Comparison of ENCODE assay signal across 1 fruit fly cellular context in genomic region chr2L:2375655-2376417, dm6.
TF ChIP-seq lines count a peak whose summit lies in the region.

Gene Atxn7, plus strand, starts transcription at chr2L:2375841.

TF ChIP-seq in whole organism, embryonic, 481 proteins besides CTCF, POLR2A, EP300 and RAD21 (continued from another document and continues in another):
- TF ChIP-seq da (GFP tag; optimal IDR thresholded peaks at IDR 0.05; lab: Kevin White, UChicago) (peak; percentile 77), Dll (GFP tag; IDR thresholded peaks at IDR 0.05; lab: Robert Waterston, UW; ENCODE audit: partially characterized antibody) (peak; percentile 92), ERR (GFP tag; optimal IDR thresholded peaks at IDR 0.05; lab: Kevin White, UChicago) (peak; percentile 16), CG12236 (GFP tag; optimal IDR thresholded peaks at IDR 0.05; lab: Kevin White, UChicago) (peak; percentile 55), Med (GFP tag; lab: Kevin White, UChicago) (peak; percentile 97), twi (tag; optimal IDR thresholded peaks at IDR 0.05; lab: Kevin White, UChicago) (peak; percentile 34), zfh1 (GFP tag; IDR thresholded peaks at IDR 0.05; lab: Robert Waterston, UW) (peak; percentile 88), CG30403 (GFP tag; optimal IDR thresholded peaks at IDR 0.05; lab: Kevin White, UChicago) (peak; percentile 25), CG14050 (GFP tag; IDR thresholded peaks at IDR 0.05; lab: Robert Waterston, UW) (peak; percentile 55; the same call in 2 of the 3 replicates), grn (GFP tag; optimal IDR thresholded peaks at IDR 0.05; lab: Kevin White, UChicago) (peak; percentile 31), CG17829 (tag; optimal IDR thresholded peaks at IDR 0.05; lab: Kevin White, UChicago) (peak; percentile 49), BtbVII (GFP tag; optimal IDR thresholded peaks at IDR 0.05; lab: Kevin White, UChicago) (peak; percentile 33), lov (optimal IDR thresholded peaks at IDR 0.05; lab: Kevin White, UChicago) (no peak), lov (GFP tag; IDR thresholded peaks at IDR 0.05; lab: Robert Waterston, UW) (peak; percentile 83; the same call in 2 of the 3 replicates), mirr (GFP tag; optimal IDR thresholded peaks at IDR 0.05; lab: Kevin White, UChicago) (peak; percentile 67), slbo (GFP tag; IDR thresholded peaks at IDR 0.05; lab: Robert Waterston, UW) (peak; percentile 38; the same call in 1 of the 2 replicates), CG4617 (GFP tag; optimal IDR thresholded peaks at IDR 0.05; lab: Kevin White, UChicago; ENCODE audit: borderline replicate concordance) (peak; percentile 97), Dad (GFP tag; optimal IDR thresholded peaks at IDR 0.05; lab: Kevin White, UChicago) (peak; percentile 36), CG3726 (GFP tag; IDR thresholded peaks at IDR 0.05; lab: Robert Waterston, UW) (no peak), CG17186 (GFP tag; optimal IDR thresholded peaks at IDR 0.05; lab: Kevin White, UChicago) (peak; percentile 74), CrebB (tag; optimal IDR thresholded peaks at IDR 0.05; lab: Kevin White, UChicago) (peak; percentile 74), sim (GFP tag; IDR thresholded peaks at IDR 0.05; lab: Robert Waterston, UW) (no peak), CG15073 (GFP tag; optimal IDR thresholded peaks at IDR 0.05; lab: Kevin White, UChicago) (no peak), CG3838 (GFP tag; optimal IDR thresholded peaks at IDR 0.05; lab: Kevin White, UChicago) (peak; percentile 82), dan (GFP tag; IDR thresholded peaks at IDR 0.05; lab: Robert Waterston, UW) (no peak), CG10959 (GFP tag; IDR thresholded peaks at IDR 0.05; lab: Robert Waterston, UW) (no peak), trem (tag; optimal IDR thresholded peaks at IDR 0.05; lab: Kevin White, UChicago) (peak; percentile 77), fu2 (GFP tag; optimal IDR thresholded peaks at IDR 0.05; lab: Kevin White, UChicago) (no peak), Ravus (GFP tag; IDR thresholded peaks at IDR 0.05; lab: Robert Waterston, UW) (no peak), CG9932 (GFP tag; IDR thresholded peaks at IDR 0.05; lab: Robert Waterston, UW) (peak; percentile 52), al (GFP tag; IDR thresholded peaks at IDR 0.05; lab: Robert Waterston, UW) (peak; percentile 44; the same call in 1 of the 2 replicates), CG13123 (GFP tag; optimal IDR thresholded peaks at IDR 0.05; lab: Kevin White, UChicago) (no peak), CG4328 (GFP tag; optimal IDR thresholded peaks at IDR 0.05; lab: Kevin White, UChicago) (peak; percentile 66), kni (GFP tag; optimal IDR thresholded peaks at IDR 0.05; lab: Kevin White, UChicago) (peak; percentile 56), Opbp (GFP tag; IDR thresholded peaks at IDR 0.05; lab: Robert Waterston, UW; ENCODE audit: partially characterized antibody) (peak; percentile 99), CG10462 (GFP tag; optimal IDR thresholded peaks at IDR 0.05; lab: Kevin White, UChicago) (peak; percentile 57), CG4424 (GFP tag; optimal IDR thresholded peaks at IDR 0.05; lab: Kevin White, UChicago) (peak; percentile 44), Scr (GFP tag; IDR thresholded peaks at IDR 0.05; lab: Robert Waterston, UW; ENCODE audit: partially characterized antibody) (peak; percentile 96), gfzf (GFP tag; optimal IDR thresholded peaks at IDR 0.05; lab: Kevin White, UChicago) (peak; percentile 27), ci (GFP tag; IDR thresholded peaks at IDR 0.05; lab: Robert Waterston, UW) (peak; percentile 95), scrt (GFP tag; optimal IDR thresholded peaks at IDR 0.05; lab: Kevin White, UChicago) (peak; percentile 89), NfI (GFP tag; optimal IDR thresholded peaks at IDR 0.05; lab: Kevin White, UChicago) (peak; percentile 89), MESR4 (GFP tag; optimal IDR thresholded peaks at IDR 0.05; lab: Kevin White, UChicago) (peak; percentile 76), toy (GFP tag; IDR thresholded peaks at IDR 0.05; lab: Robert Waterston, UW) (no peak), shn (GFP tag; optimal IDR thresholded peaks at IDR 0.05; lab: Kevin White, UChicago) (peak; percentile 50), ab (GFP tag; optimal IDR thresholded peaks at IDR 0.05; lab: Kevin White, UChicago) (no peak), br (optimal IDR thresholded peaks at IDR 0.05; lab: Kevin White, UChicago) (no peak), Deaf1 (tag; optimal IDR thresholded peaks at IDR 0.05; lab: Kevin White, UChicago) (peak; percentile 20), Drgx (GFP tag; IDR thresholded peaks at IDR 0.05; lab: Robert Waterston, UW) (0 out of 2 replicates have a peak, but pooled peaks have one; percentile 17), lab (GFP tag; optimal IDR thresholded peaks at IDR 0.05; lab: Kevin White, UChicago) (peak; percentile 81), Sox102F (GFP tag; optimal IDR thresholded peaks at IDR 0.05; lab: Kevin White, UChicago) (peak; percentile 40), Pdp1 (GFP tag; optimal IDR thresholded peaks at IDR 0.05; lab: Kevin White, UChicago) (peak; percentile 24 to 89), bcd (GFP tag; optimal IDR thresholded peaks at IDR 0.05; lab: Kevin White, UChicago) (peak; percentile 80), CG3163 (GFP tag; optimal IDR thresholded peaks at IDR 0.05; lab: Kevin White, UChicago) (peak; percentile 32), dmrt11E (tag; optimal IDR thresholded peaks at IDR 0.05; lab: Kevin White, UChicago) (peak; percentile 72), CoRest (tag; optimal IDR thresholded peaks at IDR 0.05; lab: Kevin White, UChicago) (peak; percentile 67), GATAe (GFP tag; conservative IDR thresholded peaks at IDR 0.05; lab: Robert Waterston, UW) (no peak), Trl (optimal IDR thresholded peaks at IDR 0.05; lab: Kevin White, UChicago) (no peak), Trl (GFP tag; optimal IDR thresholded peaks at IDR 0.05; lab: Kevin White, UChicago) (peak; percentile 52), HHEX (GFP tag; optimal IDR thresholded peaks at IDR 0.05; lab: Kevin White, UChicago) (peak; percentile 38), HmgZ (tag; optimal IDR thresholded peaks at IDR 0.05; lab: Kevin White, UChicago) (peak; percentile 87), Ets97D (GFP tag; optimal IDR thresholded peaks at IDR 0.05; lab: Kevin White, UChicago) (peak; percentile 99), unpg (GFP tag; optimal IDR thresholded peaks at IDR 0.05; lab: Kevin White, UChicago) (peak; percentile 80), Blimp-1 (GFP tag; optimal IDR thresholded peaks at IDR 0.05; lab: Kevin White, UChicago) (peak; percentile 41), Doc3 (GFP tag; IDR thresholded peaks at IDR 0.05; lab: Robert Waterston, UW; ENCODE audit: partially characterized antibody) (peak; percentile 88), NC2α (GFP tag; optimal IDR thresholded peaks at IDR 0.05; lab: Kevin White, UChicago) (peak; percentile 47), Stat92E (GFP tag; optimal IDR thresholded peaks at IDR 0.05; lab: Kevin White, UChicago) (no peak), Gsc (GFP tag; IDR thresholded peaks at IDR 0.05; lab: Robert Waterston, UW) (no peak), CG17385 (GFP tag; optimal IDR thresholded peaks at IDR 0.05; lab: Kevin White, UChicago) (peak; percentile 78), CG4360 (GFP tag; IDR thresholded peaks at IDR 0.05; lab: Robert Waterston, UW) (peak; percentile 48; the same call in 1 of the 2 replicates), CG9609 (GFP tag; optimal IDR thresholded peaks at IDR 0.05; lab: Kevin White, UChicago) (peak; percentile 42), Fer3 (tag; optimal IDR thresholded peaks at IDR 0.05; lab: Kevin White, UChicago) (peak; percentile 63), phol (tag; optimal IDR thresholded peaks at IDR 0.05; lab: Kevin White, UChicago) (peak; percentile 68), sens-2 (GFP tag; IDR thresholded peaks at IDR 0.05; lab: Robert Waterston, UW) (peak; percentile 50; the same call in 1 of the 2 replicates), CkIIα-i1 (GFP tag; IDR thresholded peaks at IDR 0.05; lab: Robert Waterston, UW) (no peak), CG6813 (GFP tag; optimal IDR thresholded peaks at IDR 0.05; lab: Kevin White, UChicago) (peak; percentile 38), pzg (GFP tag; optimal IDR thresholded peaks at IDR 0.05; lab: Kevin White, UChicago) (peak; percentile 64), repo (GFP tag; optimal IDR thresholded peaks at IDR 0.05; lab: Kevin White, UChicago) (peak; percentile 1), nau (GFP tag; optimal IDR thresholded peaks at IDR 0.05; lab: Kevin White, UChicago) (peak; percentile 48), mld (GFP tag; IDR thresholded peaks at IDR 0.05; lab: Robert Waterston, UW; ENCODE audit: partially characterized antibody) (peak; percentile 79; the same call in 2 of the 3 replicates), Sin3A (optimal IDR thresholded peaks at IDR 0.05; lab: Kevin White, UChicago) (peak; percentile 34), zf30C (GFP tag; optimal IDR thresholded peaks at IDR 0.05; lab: Kevin White, UChicago) (peak; percentile 27), Meics (GFP tag; optimal IDR thresholded peaks at IDR 0.05; lab: Kevin White, UChicago) (peak; percentile 70), lbe (GFP tag; optimal IDR thresholded peaks at IDR 0.05; lab: Kevin White, UChicago) (peak; percentile 73), btn (GFP tag; optimal IDR thresholded peaks at IDR 0.05; lab: Kevin White, UChicago) (no peak), insv (GFP tag; optimal IDR thresholded peaks at IDR 0.05; lab: Kevin White, UChicago) (peak in 1 of 2 experiments; percentile 41), stc (GFP tag; IDR thresholded peaks at IDR 0.05; lab: Robert Waterston, UW) (peak; percentile 56; the same call in 1 of the 2 replicates), CG7839 (tag; optimal IDR thresholded peaks at IDR 0.05; lab: Kevin White, UChicago) (peak; percentile 54), ind (GFP tag; optimal IDR thresholded peaks at IDR 0.05; lab: Kevin White, UChicago) (no peak), CG7928 (GFP tag; optimal IDR thresholded peaks at IDR 0.05; lab: Kevin White, UChicago) (no peak), CG10654 (GFP tag; optimal IDR thresholded peaks at IDR 0.05; lab: Kevin White, UChicago) (peak; percentile 15), CG7987 (GFP tag; optimal IDR thresholded peaks at IDR 0.05; lab: Kevin White, UChicago) (peak; percentile 89), Eip74EF (GFP tag; optimal IDR thresholded peaks at IDR 0.05; lab: Kevin White, UChicago) (peak in 1 of 2 experiments; percentile 45), so (GFP tag; IDR thresholded peaks at IDR 0.05; lab: Robert Waterston, UW) (peak; percentile 52), CG7745 (tag; optimal IDR thresholded peaks at IDR 0.05; lab: Kevin White, UChicago) (peak; percentile 99), CG10274 (GFP tag; optimal IDR thresholded peaks at IDR 0.05; lab: Kevin White, UChicago) (peak; percentile 34), CG8089 (GFP tag; optimal IDR thresholded peaks at IDR 0.05; lab: Kevin White, UChicago) (peak; percentile 69), wek (GFP tag; optimal IDR thresholded peaks at IDR 0.05; lab: Kevin White, UChicago) (peak; percentile 85), usp (GFP tag; optimal IDR thresholded peaks at IDR 0.05; lab: Kevin White, UChicago) (no peak), CG2199 (GFP tag; IDR thresholded peaks at IDR 0.05; lab: Robert Waterston, UW) (no peak), CG5953 (GFP tag; IDR thresholded peaks at IDR 0.05; lab: Robert Waterston, UW) (peak; percentile 68; the same call in 1 of the 2 replicates), CG10565 (GFP tag; optimal IDR thresholded peaks at IDR 0.05; lab: Kevin White, UChicago) (no peak), onecut (GFP tag; IDR thresholded peaks at IDR 0.05; lab: Robert Waterston, UW) (peak; percentile 68), CG30431 (GFP tag; optimal IDR thresholded peaks at IDR 0.05; lab: Kevin White, UChicago) (no peak), pfk (GFP tag; optimal IDR thresholded peaks at IDR 0.05; lab: Kevin White, UChicago) (peak; percentile 49), HmgD (GFP tag; optimal IDR thresholded peaks at IDR 0.05; lab: Kevin White, UChicago) (peak; percentile 54), CG3065 (GFP tag; optimal IDR thresholded peaks at IDR 0.05; lab: Kevin White, UChicago) (peak; percentile 40), CG6175 (GFP tag; IDR thresholded peaks at IDR 0.05; lab: Robert Waterston, UW) (peak; percentile 8; the same call in 1 of the 3 replicates), sc (optimal IDR thresholded peaks at IDR 0.05; lab: Kevin White, UChicago) (no peak), sc (GFP tag; optimal IDR thresholded peaks at IDR 0.05; lab: Kevin White, UChicago) (peak; percentile 75), TFAM (GFP tag; optimal IDR thresholded peaks at IDR 0.05; lab: Kevin White, UChicago) (no peak), amos (GFP tag; IDR thresholded peaks at IDR 0.05; lab: Robert Waterston, UW; ENCODE audit: partially characterized antibody) (peak; percentile 98), CG16863 (GFP tag; optimal IDR thresholded peaks at IDR 0.05; lab: Kevin White, UChicago) (peak; percentile 31), her (GFP tag; optimal IDR thresholded peaks at IDR 0.05; lab: Kevin White, UChicago) (no peak), abd-A (tag; optimal IDR thresholded peaks at IDR 0.05; lab: Kevin White, UChicago) (peak; percentile 24), CG10147 (GFP tag; optimal IDR thresholded peaks at IDR 0.05; lab: Kevin White, UChicago) (no peak), CG9797 (GFP tag; optimal IDR thresholded peaks at IDR 0.05; lab: Kevin White, UChicago) (peak; percentile 18), CG12155 (GFP tag; optimal IDR thresholded peaks at IDR 0.05; lab: Kevin White, UChicago) (peak; percentile 99), CG43689 (GFP tag; IDR thresholded peaks at IDR 0.05; lab: Robert Waterston, UW) (no peak), Six4 (GFP tag; optimal IDR thresholded peaks at IDR 0.05; lab: Kevin White, UChicago) (no peak), lilli (GFP tag; optimal IDR thresholded peaks at IDR 0.05; lab: Kevin White, UChicago) (peak; percentile 63), Rx (GFP tag; IDR thresholded peaks at IDR 0.05; lab: Robert Waterston, UW) (0 out of 2 replicates have a peak, but pooled peaks have one; percentile 22), Side (GFP tag; optimal IDR thresholded peaks at IDR 0.05; lab: Kevin White, UChicago) (peak; percentile 6), oc (tag; optimal IDR thresholded peaks at IDR 0.05; lab: Kevin White, UChicago) (peak; percentile 88), CG6689 (GFP tag; IDR thresholded peaks at IDR 0.05; lab: Robert Waterston, UW) (no peak), CG10979 (tag; optimal IDR thresholded peaks at IDR 0.05; lab: Kevin White, UChicago) (peak; percentile 45), CG13775 (GFP tag; optimal IDR thresholded peaks at IDR 0.05; lab: Kevin White, UChicago) (peak; percentile 73), CG18619 (GFP tag; optimal IDR thresholded peaks at IDR 0.05; lab: Kevin White, UChicago) (peak; percentile 84), fd102C (GFP tag; optimal IDR thresholded peaks at IDR 0.05; lab: Kevin White, UChicago) (peak; percentile 28), exex (tag; optimal IDR thresholded peaks at IDR 0.05; lab: Kevin White, UChicago) (peak; percentile 53)
